Worm (Caenorhabditis elegans) whole organism, young adult: ENCODE data around the gene VZK822L.2.

Experiments
- B0019.2 ChIP-seq: fragments of 200-800 bp; sonication (Bioruptor generic); conservative IDR thresholded peaks from 2 replicates; pipeline ENCODE4 v1.3.6; 2022; ENCODE audit warnings: missing genetic modification reagents, missing genetic modification characterization, missing compliant biosample characterization
- B0035.1 ChIP-seq: sonication (generic microtip); optimal IDR thresholded peaks from 2 replicates; lab custom pipeline; 2016; ENCODE audit warnings: missing genetic modification characterization, mild to moderate bottlenecking, missing compliant biosample characterization, missing genotype, missing genetic modification reagents
- B0261.1 ChIP-seq: sonication (generic microtip); optimal IDR thresholded peaks from 2 replicates; lab custom pipeline; 2016; ENCODE audit warnings: mild to moderate bottlenecking, missing genetic modification characterization, moderate library complexity, missing compliant biosample characterization
- B0336.3 ChIP-seq: fragments of 200-800 bp; sonication (Bioruptor generic); IDR thresholded peaks from 2 replicates; pipeline ENCODE4 v1.3.6; 2022; ENCODE audit warnings: missing genetic modification characterization, missing compliant biosample characterization
- F23B12.7 ChIP-seq: sonication (generic microtip); optimal IDR thresholded peaks from 2 replicates; lab custom pipeline; 2017; ENCODE audit warnings: missing genetic modification characterization, mild to moderate bottlenecking, missing compliant biosample characterization, antibody characterized with exemption, moderate library complexity; ENCODE audit not compliant: insufficient read depth
- F57C9.4 ChIP-seq: sonication (generic microtip); optimal IDR thresholded peaks from 2 replicates; lab custom pipeline; 2017; ENCODE audit warnings: mild to moderate bottlenecking, missing genetic modification characterization, missing compliant biosample characterization
- K11D2.4 ChIP-seq: fragments of 200-800 bp; sonication (Bioruptor generic); IDR thresholded peaks from 2 replicates; pipeline ENCODE4 v1.3.6; 2022; ENCODE audit warnings: missing genetic modification reagents, missing genetic modification characterization, missing compliant biosample characterization
- Y53F4B.3 ChIP-seq: fragments of 200-800 bp; sonication (Bioruptor generic); IDR thresholded peaks from 2 replicates; pipeline ENCODE4 v1.3.6; 2022; ENCODE audit warnings: missing genetic modification reagents, missing genetic modification characterization, missing compliant biosample characterization
- Y67H2A.10 ChIP-seq: fragments of 200-800 bp; sonication (Bioruptor generic); conservative IDR thresholded peaks from 2 replicates; pipeline ENCODE4 v1.3.6; 2022; ENCODE audit warnings: missing genetic modification reagents, missing genetic modification characterization, missing compliant biosample characterization
- Y79H2A.3 ChIP-seq: fragments of 200-800 bp; sonication (Bioruptor generic); conservative IDR thresholded peaks from 2 replicates; pipeline ENCODE4 v1.3.6; 2022; ENCODE audit warnings: missing genetic modification reagents, missing genetic modification characterization, missing compliant biosample characterization
- Y95B8A.8 ChIP-seq: fragments of 200-800 bp; sonication (Bioruptor generic); IDR thresholded peaks from 2 replicates; pipeline ENCODE4 v1.3.6; 2022; ENCODE audit warnings: missing genetic modification reagents, missing genetic modification characterization, missing compliant biosample characterization
- akir-1 ChIP-seq: fragments of 200-800 bp; sonication (Bioruptor generic); optimal IDR thresholded peaks from 2 replicates; lab custom pipeline; 2018; ENCODE audit warnings: mild to moderate bottlenecking, missing genetic modification characterization, moderate library complexity, missing compliant biosample characterization
- ama-1 ChIP-seq, 3 experiments: fragments of 150-350 bp in 1 of 3; sonication (generic microtip) in 2 of 3; optimal IDR thresholded peaks; 2 replicates each; lab custom pipeline; 2014 to 2018; ENCODE audit warnings: missing biosample characterization in 2 of 3, missing genetic modification characterization in 2 of 3, missing genetic modification reagents in 2 of 3
- bed-2 ChIP-seq: fragments of 200-800 bp; sonication (Bioruptor generic); IDR thresholded peaks from 2 replicates; pipeline ENCODE4 v1.3.6; 2022; ENCODE audit warnings: missing genetic modification reagents, missing genetic modification characterization, missing compliant biosample characterization
- ccch-3 ChIP-seq: fragments of 200-800 bp; sonication (Bioruptor generic); optimal IDR thresholded peaks from 2 replicates; lab custom pipeline; 2018; ENCODE audit warnings: mild to moderate bottlenecking, missing genetic modification characterization, missing compliant biosample characterization
- ceh-58 ChIP-seq: fragments of 200-800 bp; sonication (Bioruptor generic); IDR thresholded peaks from 2 replicates; pipeline ENCODE4 v1.3.6; 2022; ENCODE audit warnings: missing genetic modification characterization, missing compliant biosample characterization
- ceh-79 ChIP-seq: sonication (generic microtip); optimal IDR thresholded peaks from 2 replicates; lab custom pipeline; 2017; ENCODE audit warnings: mild to moderate bottlenecking, missing genetic modification characterization, missing compliant biosample characterization
- ceh-91 ChIP-seq: fragments of 200-800 bp; sonication (Bioruptor generic); IDR thresholded peaks from 2 replicates; pipeline ENCODE4 v1.3.6; 2022; ENCODE audit warnings: missing genetic modification reagents, missing genetic modification characterization, missing compliant biosample characterization
- chd-7 ChIP-seq: sonication (generic microtip); optimal IDR thresholded peaks from 2 replicates; lab custom pipeline; 2016; ENCODE audit warnings: mild to moderate bottlenecking, missing genetic modification characterization, moderate library complexity, missing compliant biosample characterization
- dox-1 ChIP-seq: fragments of 200-800 bp; sonication (Bioruptor generic); IDR thresholded peaks from 2 replicates; pipeline ENCODE4 v1.3.6; 2022; ENCODE audit warnings: missing genetic modification reagents, missing genetic modification characterization, missing compliant biosample characterization
- ekl-4 ChIP-seq: fragments of 200-800 bp; sonication (Bioruptor generic); IDR thresholded peaks from 2 replicates; pipeline ENCODE4 v1.3.6; 2022; ENCODE audit warnings: missing genetic modification reagents, missing genetic modification characterization, missing compliant biosample characterization
- ets-4 ChIP-seq: fragments of 200-800 bp; sonication (Bioruptor generic); optimal IDR thresholded peaks from 2 replicates; lab custom pipeline; 2018; ENCODE audit warnings: mild to moderate bottlenecking, missing genetic modification characterization, missing compliant biosample characterization
- gei-17 ChIP-seq: fragments of 200-800 bp; sonication (Bioruptor generic); optimal IDR thresholded peaks from 2 replicates; lab custom pipeline; 2018; ENCODE audit warnings: mild to moderate bottlenecking, missing genetic modification characterization, missing compliant biosample characterization
- him-1 ChIP-seq: sonication (generic microtip); optimal IDR thresholded peaks from 2 replicates; lab custom pipeline; 2016; ENCODE audit warnings: missing genotype, missing genetic modification reagents, missing genetic modification characterization, missing compliant biosample characterization
- let-526 ChIP-seq: fragments of 200-800 bp; sonication (Bioruptor generic); IDR thresholded peaks from 2 replicates; pipeline ENCODE4 v1.3.6; 2022; ENCODE audit warnings: missing genetic modification reagents, missing genetic modification characterization, missing compliant biosample characterization
- let-607 ChIP-seq, 2 experiments: fragments of 200-800 bp in 1 of 2; sonication (Bioruptor generic) in 1 of 2; sonication (generic microtip) in 1 of 2; optimal IDR thresholded peaks; 2 replicates each; lab custom pipeline; 2016 to 2018; ENCODE audit warnings: mild to moderate bottlenecking in 2 of 2, missing compliant biosample characterization in 2 of 2, missing genetic modification characterization in 2 of 2, moderate library complexity in 2 of 2, missing genotype in 1 of 2
- lir-1 ChIP-seq: fragments of 200-800 bp; sonication (Bioruptor generic); conservative IDR thresholded peaks from 2 replicates; pipeline ENCODE4 v1.3.6; 2022; ENCODE audit warnings: missing genetic modification reagents, missing genetic modification characterization, missing compliant biosample characterization
- lsy-27 ChIP-seq: sonication (generic microtip); optimal IDR thresholded peaks from 2 replicates; lab custom pipeline; 2017; ENCODE audit warnings: missing genetic modification characterization, mild to moderate bottlenecking, missing compliant biosample characterization, antibody characterized with exemption, missing genotype, borderline replicate concordance; ENCODE audit not compliant: insufficient read depth
- madf-10 ChIP-seq: sonication (generic microtip); optimal IDR thresholded peaks from 2 replicates; lab custom pipeline; 2016; ENCODE audit warnings: mild to moderate bottlenecking, missing genetic modification characterization, missing compliant biosample characterization
- mcd-1 ChIP-seq: fragments of 200-800 bp; sonication (Bioruptor generic); IDR thresholded peaks from 2 replicates; pipeline ENCODE4 v1.3.6; 2022; ENCODE audit warnings: missing genetic modification reagents, missing genetic modification characterization, missing compliant biosample characterization
- mel-28 ChIP-seq: sonication (generic microtip); optimal IDR thresholded peaks from 2 replicates; lab custom pipeline; 2016; ENCODE audit warnings: borderline replicate concordance, mild to moderate bottlenecking, missing genetic modification characterization, missing compliant biosample characterization
- nfyb-1 ChIP-seq: fragments of 200-800 bp; sonication (Bioruptor generic); IDR thresholded peaks from 2 replicates; pipeline ENCODE4 v1.3.6; 2022; ENCODE audit warnings: missing genetic modification reagents, missing genetic modification characterization, missing compliant biosample characterization
- nhr-90 ChIP-seq: sonication (generic microtip); optimal IDR thresholded peaks from 2 replicates; lab custom pipeline; 2016; ENCODE audit warnings: missing genotype, mild to moderate bottlenecking, missing genetic modification characterization, missing compliant biosample characterization
- rec-8 ChIP-seq, 2 experiments: sonication (generic microtip); optimal IDR thresholded peaks; 2 replicates each; lab custom pipeline; 2016; ENCODE audit warnings: mild to moderate bottlenecking in 2 of 2, missing genetic modification characterization in 2 of 2, missing genetic modification reagents in 2 of 2, missing genotype in 2 of 2, missing biosample characterization in 1 of 2, missing compliant biosample characterization in 1 of 2, moderate library complexity in 1 of 2
- sea-2 ChIP-seq: fragments of 200-800 bp; sonication (Bioruptor generic); IDR thresholded peaks from 2 replicates; pipeline ENCODE4 v1.3.6; 2022; ENCODE audit warnings: missing genetic modification characterization, missing compliant biosample characterization
- snpc-1.1 ChIP-seq: sonication (generic microtip); optimal IDR thresholded peaks from 2 replicates; lab custom pipeline; 2017; ENCODE audit warnings: missing genetic modification characterization, mild to moderate bottlenecking, missing compliant biosample characterization, antibody characterized with exemption, moderate library complexity, missing genotype, missing genetic modification reagents; ENCODE audit not compliant: insufficient read depth
- snpc-1.3 ChIP-seq: sonication (generic microtip); optimal IDR thresholded peaks from 2 replicates; lab custom pipeline; 2017; ENCODE audit warnings: missing genetic modification characterization, mild to moderate bottlenecking, missing compliant biosample characterization, antibody characterized with exemption, moderate library complexity, missing genotype, missing genetic modification reagents; ENCODE audit not compliant: insufficient read depth
- snpc-3.4 ChIP-seq: sonication (generic microtip); optimal IDR thresholded peaks from 2 replicates; lab custom pipeline; 2017; ENCODE audit warnings: missing genetic modification characterization, mild to moderate bottlenecking, missing compliant biosample characterization, antibody characterized with exemption, moderate library complexity, missing genotype, missing genetic modification reagents
- snpc-4 ChIP-seq, 5 experiments: fragments of 150-350 bp in 1 of 5; sonication (generic microtip) in 4 of 5; optimal IDR thresholded peaks; 2 replicates each; lab custom pipeline; 2014 to 2018; ENCODE audit warnings: missing genetic modification characterization in 5 of 5, missing biosample characterization in 3 of 5, antibody characterized with exemption in 2 of 5, mild to moderate bottlenecking in 2 of 5, missing compliant biosample characterization in 2 of 5, missing genotype in 2 of 5, moderate library complexity in 2 of 5, missing genetic modification reagents in 1 of 5
- unc-130 ChIP-seq: sonication (generic microtip); optimal IDR thresholded peaks from 2 replicates; lab custom pipeline; 2016; ENCODE audit warnings: missing genetic modification reagents, missing genetic modification characterization, missing compliant biosample characterization
- zfh-2 ChIP-seq: fragments of 200-800 bp; sonication (Bioruptor generic); conservative IDR thresholded peaks from 2 replicates; pipeline ENCODE4 v1.3.6; 2022; ENCODE audit warnings: missing genetic modification reagents, missing genetic modification characterization, missing compliant biosample characterization
- ztf-3 ChIP-seq: fragments of 200-800 bp; sonication (Bioruptor generic); optimal IDR thresholded peaks from 2 replicates; lab custom pipeline; 2018; ENCODE audit warnings: mild to moderate bottlenecking, missing genetic modification characterization, missing compliant biosample characterization

The VZK822L.2 gene

ce11 chrIV:11925346-11926075 lies 13.7 kb downstream of the VZK822L.2 start, which contains the start of the genes srlf-33 and srlf-32:
Gene srlf-33, minus strand, starts transcription at chrIV:11925446.
Gene srlf-32, plus strand, starts transcription at chrIV:11926025.
- TF ChIP-seq let-526 (GFP tag; lab: Robert Waterston, UW) (no peak), madf-10 (tag; lab: Kevin White, UChicago) (no peak), mel-28 (no peak), snpc-3.4 (tag; lab: Kevin White, UChicago) (no peak), let-607 (tag; optimal IDR thresholded peaks at IDR 0.05; lab: Kevin White, UChicago) (no peak), akir-1 (GFP tag; lab: Kevin White, UChicago) (no peak), B0336.3 (GFP tag; lab: Robert Waterston, UW) (no peak), gei-17 (GFP tag; lab: Kevin White, UChicago) (no peak), snpc-4 (GFP tag; optimal IDR thresholded peaks at IDR 0.05; lab: Kevin White, UChicago) (no peak), snpc-4 (tag; optimal IDR thresholded peaks at IDR 0.05; lab: Kevin White, UChicago) (no peak), bed-2 (GFP tag; lab: Robert Waterston, UW) (no peak), zfh-2 (no peak), lsy-27 (tag; lab: Kevin White, UChicago) (no peak), lir-1 (GFP tag; lab: Robert Waterston, UW) (no peak), ccch-3 (GFP tag; lab: Kevin White, UChicago) (no peak), ekl-4 (GFP tag; lab: Robert Waterston, UW) (no peak)

- TF ChIP-seq ets-4 (GFP tag; lab: Kevin White, UChicago) (no peak), nhr-90 (peak; percentile 52), Y95B8A.8 (GFP tag; lab: Robert Waterston, UW) (0 out of 2 replicates have a peak, but pooled peaks have one; percentile 49), nfyb-1 (GFP tag; lab: Robert Waterston, UW) (peak; percentile 48; the same call in 1 of the 2 replicates), Y79H2A.3 (GFP tag; lab: Robert Waterston, UW) (no peak), sea-2 (GFP tag; lab: Robert Waterston, UW) (no peak), him-1 (tag; lab: Kevin White, UChicago) (peak; percentile 90), F23B12.7 (tag; lab: Kevin White, UChicago) (peak; percentile 63), ceh-79 (tag; lab: Kevin White, UChicago) (no peak), rec-8 (tag; optimal IDR thresholded peaks at IDR 0.05; lab: Kevin White, UChicago) (peak; percentile 40 to 52), B0019.2 (GFP tag; lab: Robert Waterston, UW) (no peak), gei-17 (GFP tag; lab: Kevin White, UChicago) (no peak), ceh-91 (GFP tag; lab: Robert Waterston, UW) (no peak), B0336.3 (GFP tag; lab: Robert Waterston, UW) (no peak), chd-7 (tag; lab: Kevin White, UChicago) (no peak), lsy-27 (tag; lab: Kevin White, UChicago) (no peak), snpc-1.3 (tag; lab: Kevin White, UChicago) (peak; percentile 28), snpc-1.1 (no peak), K11D2.4 (GFP tag; lab: Robert Waterston, UW) (no peak), let-526 (GFP tag; lab: Robert Waterston, UW) (0 out of 2 replicates have a peak, but pooled peaks have one; percentile 33), ztf-3 (GFP tag; lab: Kevin White, UChicago) (no peak), Y67H2A.10 (GFP tag; lab: Robert Waterston, UW) (no peak), B0261.1 (tag; lab: Kevin White, UChicago) (peak; percentile 87), F57C9.4 (tag; lab: Kevin White, UChicago) (no peak), Y53F4B.3 (GFP tag; lab: Robert Waterston, UW) (no peak), B0035.1 (tag; lab: Kevin White, UChicago) (no peak), bed-2 (GFP tag; lab: Robert Waterston, UW) (no peak), unc-130 (GFP tag; lab: Kevin White, UChicago) (no peak), dox-1 (GFP tag; lab: Robert Waterston, UW) (peak; percentile 79; the same call in 1 of the 2 replicates), mcd-1 (no peak; the same call in 1 of the 2 replicates), ama-1 (optimal IDR thresholded peaks at IDR 0.05; lab: Kevin White, UChicago) (no peak), ama-1 (GFP tag; optimal IDR thresholded peaks at IDR 0.05; lab: Kevin White, UChicago) (peak in 1 of 2 experiments; percentile 8), ceh-58 (GFP tag; lab: Robert Waterston, UW) (0 out of 2 replicates have a peak, but pooled peaks have one; percentile 14)
These were observed 16.6 kb downstream of the VZK822L.2 start for ce11 chrIV:11928388-11928787.
